Fruit fly (Drosophila melanogaster): Measurements from ENCODE around the gene stai.

The stai gene

DNA sequence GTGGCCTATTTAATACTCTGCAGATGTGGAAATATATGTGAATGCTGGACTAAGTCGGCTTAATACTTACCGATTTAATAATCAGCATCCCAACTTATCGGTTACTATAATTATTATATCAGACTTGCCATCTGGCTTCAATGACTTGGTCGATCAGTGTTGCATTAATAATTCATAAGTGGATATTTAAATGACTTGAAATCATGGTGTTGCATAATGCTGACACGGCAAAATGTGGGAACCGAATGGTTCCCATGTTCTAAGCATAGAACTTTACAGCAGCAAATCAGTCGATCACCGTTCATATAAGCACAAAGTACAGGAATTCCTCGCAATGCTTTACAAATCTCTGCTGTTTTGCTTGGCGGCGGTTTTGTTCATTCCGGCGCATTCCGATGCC is 40.0 kb upstream of the stai start, which contains the start of gene CG34180:
TSS of gene CG34180 (plus strand) at position 301 of the 400 bp plus-strand sequence.
- TF ChIP-seq dysf (GFP tag; IDR thresholded peaks at IDR 0.05) (no peak), pnt (GFP tag; optimal IDR thresholded peaks at IDR 0.05) (no peak), Pdp1 (GFP tag; optimal IDR thresholded peaks at IDR 0.05) (peak in 1 of 2 experiments; percentile 17), CG7372 (GFP tag; IDR thresholded peaks at IDR 0.05) (no peak), CG13123 (GFP tag; optimal IDR thresholded peaks at IDR 0.05) (no peak)

- TF ChIP-seq Dip3 (GFP tag; optimal IDR thresholded peaks at IDR 0.05) (peak; percentile 88), Ada2b (GFP tag; IDR thresholded peaks at IDR 0.05) (peak; percentile 85), ssp (GFP tag; IDR thresholded peaks at IDR 0.05) (peak; percentile 94), fu2 (GFP tag; optimal IDR thresholded peaks at IDR 0.05) (peak; percentile 83), Hr51 (GFP tag; optimal IDR thresholded peaks at IDR 0.05) (peak; percentile 85), CG30403 (GFP tag; optimal IDR thresholded peaks at IDR 0.05) (peak; percentile 87), pnt (GFP tag; optimal IDR thresholded peaks at IDR 0.05) (peak; percentile 87), CrebB (tag; optimal IDR thresholded peaks at IDR 0.05) (peak; percentile 35), HmgD (GFP tag; optimal IDR thresholded peaks at IDR 0.05) (peak; percentile 52), Bgb (GFP tag; IDR thresholded peaks at IDR 0.05; ENCODE audit: partially characterized antibody) (no peak; the same call in 1 of the 2 replicates), HLHmδ (GFP tag; optimal IDR thresholded peaks at IDR 0.05) (no peak), sr (GFP tag; IDR thresholded peaks at IDR 0.05) (peak; percentile 45; the same call in 1 of the 3 replicates), ase (GFP tag; IDR thresholded peaks at IDR 0.05) (peak; percentile 80), so (GFP tag; IDR thresholded peaks at IDR 0.05) (peak; percentile 75; the same call in 1 of the 3 replicates), CG12155 (GFP tag; optimal IDR thresholded peaks at IDR 0.05) (peak; percentile 81), Ptx1 (GFP tag; IDR thresholded peaks at IDR 0.05) (peak; percentile 88), CG4820 (GFP tag; optimal IDR thresholded peaks at IDR 0.05) (peak; percentile 82), Xbp1 (GFP tag; optimal IDR thresholded peaks at IDR 0.05) (peak; percentile 91), CG17361 (GFP tag; IDR thresholded peaks at IDR 0.05) (peak; percentile 82; the same call in 2 of the 3 replicates), CG10366 (GFP tag; IDR thresholded peaks at IDR 0.05) (peak; percentile 77), CG2120 (GFP tag; optimal IDR thresholded peaks at IDR 0.05) (peak; percentile 90), Myb (GFP tag; optimal IDR thresholded peaks at IDR 0.05) (peak; percentile 68), pros (GFP tag; optimal IDR thresholded peaks at IDR 0.05) (no peak), lbe (GFP tag; optimal IDR thresholded peaks at IDR 0.05) (no peak), cwo (GFP tag; optimal IDR thresholded peaks at IDR 0.05) (peak; percentile 70), CG34224 (GFP tag; IDR thresholded peaks at IDR 0.05; ENCODE audit: partially characterized antibody) (no peak; the same call in 2 of the 3 replicates), sqz (GFP tag; optimal IDR thresholded peaks at IDR 0.05) (no peak), slbo (GFP tag; IDR thresholded peaks at IDR 0.05) (peak; percentile 89), Side (GFP tag; optimal IDR thresholded peaks at IDR 0.05) (peak; percentile 82), CG9215 (GFP tag; IDR thresholded peaks at IDR 0.05) (peak; percentile 75), CG6854 (GFP tag; optimal IDR thresholded peaks at IDR 0.05) (no peak), lab (GFP tag; optimal IDR thresholded peaks at IDR 0.05) (peak; percentile 87), CG14965 (GFP tag; optimal IDR thresholded peaks at IDR 0.05; ENCODE audit: borderline replicate concordance) (no peak), D19A (tag; optimal IDR thresholded peaks at IDR 0.05) (peak; percentile 94), disco-r (GFP tag; optimal IDR thresholded peaks at IDR 0.05) (peak; percentile 50), CG10209 (GFP tag; optimal IDR thresholded peaks at IDR 0.05) (peak; percentile 71), CG4404 (GFP tag; IDR thresholded peaks at IDR 0.05) (peak; percentile 61; the same call in 1 of the 2 replicates), Asciz (GFP tag; optimal IDR thresholded peaks at IDR 0.05) (peak; percentile 55), fd3F (GFP tag; optimal IDR thresholded peaks at IDR 0.05) (peak; percentile 77), chn (GFP tag; optimal IDR thresholded peaks at IDR 0.05) (peak; percentile 63), Bdp1 (GFP tag; optimal IDR thresholded peaks at IDR 0.05) (peak; percentile 69), caup (GFP tag; optimal IDR thresholded peaks at IDR 0.05; ENCODE audit: severe bottlenecking) (peak; percentile 85), Dll (GFP tag; IDR thresholded peaks at IDR 0.05; ENCODE audit: partially characterized antibody) (peak; percentile 62; the same call in 3 of the 4 replicates)
Measured at dm6 chr2L:6062382-6063082, 37.6 kb upstream of the stai start, which contains the start of the genes ND-51 and CG13994. TSS of gene ND-51 (minus strand) at chr2L:6062757. TSS of gene CG13994 (plus strand) at chr2L:6062989.

All from whole organism, embryonic.